Fruit fly (Drosophila melanogaster): ENCODE measurements around the gene nullo.

The nullo gene

DNA sequence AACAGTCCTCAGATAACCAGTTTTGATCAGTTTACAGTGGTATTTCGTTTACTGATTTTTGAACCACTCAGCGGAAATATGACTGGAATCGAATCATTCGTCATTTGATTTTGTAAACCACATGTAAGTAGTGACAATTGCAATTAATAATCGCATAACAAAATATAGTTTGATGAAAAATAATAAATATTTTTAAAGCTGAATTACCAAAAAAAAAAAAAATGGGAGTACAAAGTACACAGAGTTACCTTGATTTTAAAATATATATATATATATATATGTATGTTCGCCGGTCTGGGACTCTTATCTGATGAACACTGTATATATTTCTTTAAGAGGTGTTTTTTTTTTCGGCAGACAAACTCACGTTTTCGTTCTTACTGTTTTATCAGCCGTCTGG lies 18.0 kb downstream of the nullo start (continued):
- TF ChIP-seq Nf-YC (tag; optimal IDR thresholded peaks at IDR 0.05) (no peak), Rfx (GFP tag; IDR thresholded peaks at IDR 0.05) (no peak; the same call in 1 of the 2 replicates), Dp (GFP tag; optimal IDR thresholded peaks at IDR 0.05) (no peak), dati (GFP tag; IDR thresholded peaks at IDR 0.05) (no peak), MESR4 (GFP tag; optimal IDR thresholded peaks at IDR 0.05) (no peak), CG10959 (GFP tag; IDR thresholded peaks at IDR 0.05) (no peak), Lim3 (GFP tag; IDR thresholded peaks at IDR 0.05) (no peak), sim (GFP tag; IDR thresholded peaks at IDR 0.05) (no peak), Mes4 (GFP tag; optimal IDR thresholded peaks at IDR 0.05) (no peak), CG8089 (GFP tag; optimal IDR thresholded peaks at IDR 0.05) (no peak), CG12236 (GFP tag; optimal IDR thresholded peaks at IDR 0.05) (no peak), HLH3B (GFP tag; IDR thresholded peaks at IDR 0.05) (no peak), CG4617 (GFP tag; optimal IDR thresholded peaks at IDR 0.05; ENCODE audit: borderline replicate concordance) (no peak), fru (optimal IDR thresholded peaks at IDR 0.05) (no peak), CG11085 (GFP tag; IDR thresholded peaks at IDR 0.05) (no peak), CG10366 (GFP tag; IDR thresholded peaks at IDR 0.05) (no peak), cg (GFP tag; optimal IDR thresholded peaks at IDR 0.05) (no peak), CG4730 (GFP tag; IDR thresholded peaks at IDR 0.05) (no peak), lab (GFP tag; optimal IDR thresholded peaks at IDR 0.05) (peak; percentile 59), grau (tag; optimal IDR thresholded peaks at IDR 0.05) (peak; percentile 47), Hr39 (optimal IDR thresholded peaks at IDR 0.05) (no peak), row (GFP tag; IDR thresholded peaks at IDR 0.05) (peak; percentile 44; the same call in 2 of the 3 replicates), Deaf1 (tag; optimal IDR thresholded peaks at IDR 0.05) (no peak), Hmx (GFP tag; optimal IDR thresholded peaks at IDR 0.05) (no peak), CG17361 (GFP tag; IDR thresholded peaks at IDR 0.05) (0 out of 3 replicates have a peak, but pooled peaks have one; percentile 13), Stat92E (GFP tag; optimal IDR thresholded peaks at IDR 0.05) (no peak), Atf-2 (GFP tag; optimal IDR thresholded peaks at IDR 0.05) (no peak), p53 (GFP tag; optimal IDR thresholded peaks at IDR 0.05) (no peak), Abd-B (GFP tag; optimal IDR thresholded peaks at IDR 0.05) (no peak), CG10209 (GFP tag; optimal IDR thresholded peaks at IDR 0.05) (no peak), gsb (GFP tag; IDR thresholded peaks at IDR 0.05) (no peak), Gsc (GFP tag; IDR thresholded peaks at IDR 0.05) (no peak), Usf (GFP tag; optimal IDR thresholded peaks at IDR 0.05) (no peak), CG30403 (GFP tag; optimal IDR thresholded peaks at IDR 0.05) (peak; percentile 1), Sry-β (GFP tag; optimal IDR thresholded peaks at IDR 0.05) (no peak), CG18619 (GFP tag; optimal IDR thresholded peaks at IDR 0.05) (peak; percentile 3), Trl (optimal IDR thresholded peaks at IDR 0.05) (no peak), Trl (GFP tag; optimal IDR thresholded peaks at IDR 0.05) (no peak), sens (GFP tag) (peak; percentile 30), wor (GFP tag; IDR thresholded peaks at IDR 0.05) (no peak), vnd (GFP tag; IDR thresholded peaks at IDR 0.05; ENCODE audit: partially characterized antibody) (no peak), Atf3 (GFP tag; optimal IDR thresholded peaks at IDR 0.05) (no peak), cwo (GFP tag; optimal IDR thresholded peaks at IDR 0.05) (peak; percentile 74), CG15696 (tag; optimal IDR thresholded peaks at IDR 0.05) (no peak), vfl (GFP tag; optimal IDR thresholded peaks at IDR 0.05) (no peak), tna (GFP tag; IDR thresholded peaks at IDR 0.05; ENCODE audit: partially characterized antibody) (no peak), peb (GFP tag; IDR thresholded peaks at IDR 0.05) (no peak), CG17802 (tag; optimal IDR thresholded peaks at IDR 0.05) (no peak), mld (GFP tag; IDR thresholded peaks at IDR 0.05; ENCODE audit: partially characterized antibody) (no peak), CG3838 (GFP tag; optimal IDR thresholded peaks at IDR 0.05) (no peak), D19B (GFP tag; optimal IDR thresholded peaks at IDR 0.05) (peak; percentile 20), CG7839 (tag; optimal IDR thresholded peaks at IDR 0.05) (peak; percentile 1), sisA (GFP tag; IDR thresholded peaks at IDR 0.05) (no peak)
